Fruit fly (Drosophila melanogaster): ENCODE results near the gene CG9109.

The CG9109 gene

DNA sequence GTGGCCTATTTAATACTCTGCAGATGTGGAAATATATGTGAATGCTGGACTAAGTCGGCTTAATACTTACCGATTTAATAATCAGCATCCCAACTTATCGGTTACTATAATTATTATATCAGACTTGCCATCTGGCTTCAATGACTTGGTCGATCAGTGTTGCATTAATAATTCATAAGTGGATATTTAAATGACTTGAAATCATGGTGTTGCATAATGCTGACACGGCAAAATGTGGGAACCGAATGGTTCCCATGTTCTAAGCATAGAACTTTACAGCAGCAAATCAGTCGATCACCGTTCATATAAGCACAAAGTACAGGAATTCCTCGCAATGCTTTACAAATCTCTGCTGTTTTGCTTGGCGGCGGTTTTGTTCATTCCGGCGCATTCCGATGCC is 26.0 kb upstream of the CG9109 start, which contains the start of gene CG34180:
Gene CG34180, plus strand, starts transcription at position 301 of the 400 bp plus-strand sequence.
- TF ChIP-seq D1 (tag; optimal IDR thresholded peaks at IDR 0.05) (no peak), CG14655 (GFP tag; optimal IDR thresholded peaks at IDR 0.05) (no peak), Pif1A (GFP tag; optimal IDR thresholded peaks at IDR 0.05) (no peak), CG8159 (tag; optimal IDR thresholded peaks at IDR 0.05) (no peak), CG13204 (GFP tag; optimal IDR thresholded peaks at IDR 0.05) (no peak), EcR (GFP tag; optimal IDR thresholded peaks at IDR 0.05) (no peak), CG9948 (tag; optimal IDR thresholded peaks at IDR 0.05) (no peak), rn (GFP tag; IDR thresholded peaks at IDR 0.05) (no peak), CG4496 (GFP tag; IDR thresholded peaks at IDR 0.05) (no peak)

DNA sequence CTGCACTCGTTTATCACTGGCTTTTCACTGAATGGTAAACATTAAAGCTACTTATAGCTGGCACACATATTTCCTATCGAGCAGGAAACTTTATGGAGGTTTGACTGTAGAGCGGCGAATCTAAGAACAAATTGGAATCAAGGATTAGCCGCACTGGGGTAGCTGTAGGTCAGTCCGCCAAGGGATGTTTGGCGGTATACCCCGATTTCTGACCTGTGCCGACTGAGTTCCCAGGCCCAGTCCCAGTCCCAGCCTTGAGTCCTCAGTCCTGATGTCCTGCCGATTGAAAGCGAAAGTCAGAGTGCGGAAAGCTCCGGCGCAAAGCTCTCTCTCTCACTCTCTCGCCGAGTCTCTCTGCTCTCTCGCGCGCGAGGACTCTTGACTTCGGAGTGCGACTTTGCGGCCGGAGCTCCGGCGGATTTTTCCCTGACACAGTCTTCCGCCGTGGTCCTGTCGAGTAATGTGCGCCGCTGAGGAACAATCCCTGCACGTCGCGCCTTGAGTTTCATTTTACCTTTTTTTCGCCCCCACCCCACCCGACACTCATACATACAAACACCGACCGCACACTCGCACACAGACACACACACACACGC is 19.7 kb upstream of the CG9109 start, which contains the start of gene CG13995:
Gene CG13995, plus strand, starts transcription at position 429 of the 596 bp plus-strand sequence.
- TF ChIP-seq CG4496 (GFP tag; IDR thresholded peaks at IDR 0.05), result 0 out of 3 replicates have a peak, but pooled peaks have one; percentile 42
- peak; percentile 26 for TF ChIP-seq gl (tag; optimal IDR thresholded peaks at IDR 0.05)
- TF ChIP-seq CG12605 (GFP tag; IDR thresholded peaks at IDR 0.05), result 0 out of 2 replicates have a peak, but pooled peaks have one; percentile 11
- no peak for TF ChIP-seq CG15710 (tag; optimal IDR thresholded peaks at IDR 0.05)
- no peak for TF ChIP-seq Snoo (tag; optimal IDR thresholded peaks at IDR 0.05)
- TF ChIP-seq Ets98B (GFP tag; IDR thresholded peaks at IDR 0.05), result peak; percentile 28; the same call in 1 of the 2 replicates
- TF ChIP-seq CG13204 (GFP tag; optimal IDR thresholded peaks at IDR 0.05), result peak; percentile 9
- TF ChIP-seq CG32121 (GFP tag; IDR thresholded peaks at IDR 0.05), result peak; percentile 19; the same call in 1 of the 2 replicates

DNA sequence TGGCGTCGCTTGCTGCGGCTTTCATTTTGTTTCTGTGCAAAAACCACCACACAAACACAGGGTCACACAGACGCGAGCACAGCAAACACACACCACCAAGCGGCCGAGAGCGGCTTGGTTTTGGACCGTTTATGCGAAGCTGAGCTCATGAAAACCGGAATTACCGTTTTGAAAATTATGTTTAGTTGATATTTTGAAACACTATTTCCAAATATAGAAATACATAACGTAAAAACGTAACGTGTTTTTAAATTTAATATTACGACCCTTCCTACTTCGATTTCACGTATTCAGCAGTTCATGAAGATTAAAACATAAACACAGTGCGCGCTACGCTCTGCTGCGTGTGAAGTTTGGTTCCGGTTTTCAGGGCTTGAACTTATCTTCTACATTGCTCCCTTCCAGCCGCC is 17.0 kb upstream of the CG9109 start:
- TF ChIP-seq CG4496 (GFP tag; IDR thresholded peaks at IDR 0.05) (peak; percentile 96), CG9948 (tag; optimal IDR thresholded peaks at IDR 0.05) (peak; percentile 90), CG32121 (GFP tag; IDR thresholded peaks at IDR 0.05) (peak; percentile 95), CG12605 (GFP tag; IDR thresholded peaks at IDR 0.05) (peak; percentile 97), CG15710 (tag; optimal IDR thresholded peaks at IDR 0.05) (peak; percentile 94), Pif1B (GFP tag; optimal IDR thresholded peaks at IDR 0.05) (peak; percentile 96), gl (tag; optimal IDR thresholded peaks at IDR 0.05) (peak; percentile 93), CG14655 (GFP tag; optimal IDR thresholded peaks at IDR 0.05) (peak; percentile 93), CG8301 (tag; optimal IDR thresholded peaks at IDR 0.05) (peak; percentile 97), CG8159 (tag; optimal IDR thresholded peaks at IDR 0.05) (peak; percentile 94), rn (GFP tag; IDR thresholded peaks at IDR 0.05) (peak; percentile 65; the same call in 1 of the 2 replicates), Pif1A (GFP tag; optimal IDR thresholded peaks at IDR 0.05) (peak; percentile 98), EcR (GFP tag; optimal IDR thresholded peaks at IDR 0.05) (peak; percentile 72), D1 (tag; optimal IDR thresholded peaks at IDR 0.05) (no peak), Snoo (tag; optimal IDR thresholded peaks at IDR 0.05) (peak; percentile 96), fd96Ca (GFP tag; IDR thresholded peaks at IDR 0.05) (peak; percentile 94), CG13204 (GFP tag; optimal IDR thresholded peaks at IDR 0.05) (peak; percentile 93), CG34367 (tag; optimal IDR thresholded peaks at IDR 0.05) (peak; percentile 94), CG17806 (tag; optimal IDR thresholded peaks at IDR 0.05) (peak; percentile 93), CG10348 (GFP tag; IDR thresholded peaks at IDR 0.05) (no peak), Ets98B (GFP tag; IDR thresholded peaks at IDR 0.05) (peak; percentile 97)

DNA sequence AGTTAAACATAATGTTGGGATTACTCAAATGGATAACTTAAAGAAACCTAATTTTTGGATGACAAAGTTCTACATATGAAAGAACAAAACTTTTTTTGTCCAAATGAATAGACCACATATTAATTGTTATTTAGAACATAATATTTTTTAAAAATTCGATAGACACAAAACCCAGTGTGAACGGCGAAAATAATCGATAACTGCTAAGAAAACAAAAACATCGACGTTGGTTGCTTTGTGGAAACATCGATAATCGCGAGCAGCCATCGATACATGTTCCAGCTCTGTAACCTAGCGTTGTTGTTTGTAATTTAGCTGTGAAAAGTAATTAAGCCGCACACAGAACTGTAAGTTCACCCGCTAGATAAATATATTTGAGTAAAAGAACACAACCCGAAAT is 16.4 kb upstream of the CG9109 start, which contains the start of gene CG9135:
Gene CG9135, plus strand, starts transcription at position 226 of the 400 bp plus-strand sequence.
- TF ChIP-seq CG4496 (GFP tag; IDR thresholded peaks at IDR 0.05) (peak; percentile 8; the same call in 1 of the 3 replicates), CG14655 (GFP tag; optimal IDR thresholded peaks at IDR 0.05) (no peak), CG34367 (tag; optimal IDR thresholded peaks at IDR 0.05) (no peak), CG12605 (GFP tag; IDR thresholded peaks at IDR 0.05) (no peak), CG10348 (GFP tag; IDR thresholded peaks at IDR 0.05) (no peak), Ets98B (GFP tag; IDR thresholded peaks at IDR 0.05) (no peak), CG8301 (tag; optimal IDR thresholded peaks at IDR 0.05) (no peak), CG9948 (tag; optimal IDR thresholded peaks at IDR 0.05) (no peak), gl (tag; optimal IDR thresholded peaks at IDR 0.05) (no peak)

DNA sequence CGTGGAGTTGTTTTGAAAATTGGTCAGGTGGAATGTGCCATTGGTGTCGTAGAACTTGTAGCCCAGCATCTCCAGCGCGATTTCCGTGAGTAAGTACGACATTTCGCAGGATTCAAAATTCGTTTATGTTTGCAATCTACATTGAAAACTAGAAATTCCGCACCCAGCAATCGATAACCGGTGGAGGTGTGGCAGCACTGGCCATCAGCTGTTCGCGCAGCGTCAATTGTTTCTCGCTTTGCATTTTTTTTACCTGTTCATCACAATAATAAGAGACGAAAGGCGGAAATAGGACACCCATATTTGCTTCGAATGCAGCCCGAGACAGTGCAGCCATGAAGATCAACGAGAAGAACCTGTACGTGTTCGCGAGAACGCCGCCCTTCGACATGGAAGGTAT is 14.3 kb upstream of the CG9109 start, which contains the start of the genes CG34179 and slmo:
Gene CG34179, minus strand, starts transcription at position 165 of the 400 bp plus-strand sequence.
Gene slmo, minus strand, starts transcription at position 165 of the 400 bp plus-strand sequence.
- TF ChIP-seq Ets98B (GFP tag; IDR thresholded peaks at IDR 0.05) (no peak), CG15710 (tag; optimal IDR thresholded peaks at IDR 0.05) (no peak), Pif1A (GFP tag; optimal IDR thresholded peaks at IDR 0.05) (no peak), D1 (tag; optimal IDR thresholded peaks at IDR 0.05) (no peak), CG17806 (tag; optimal IDR thresholded peaks at IDR 0.05) (no peak), CG14655 (GFP tag; optimal IDR thresholded peaks at IDR 0.05) (no peak), Snoo (tag; optimal IDR thresholded peaks at IDR 0.05) (no peak), CG13204 (GFP tag; optimal IDR thresholded peaks at IDR 0.05) (no peak), CG8301 (tag; optimal IDR thresholded peaks at IDR 0.05) (no peak), CG34367 (tag; optimal IDR thresholded peaks at IDR 0.05) (no peak), EcR (GFP tag; optimal IDR thresholded peaks at IDR 0.05) (no peak), fd96Ca (GFP tag; IDR thresholded peaks at IDR 0.05) (no peak)

DNA sequence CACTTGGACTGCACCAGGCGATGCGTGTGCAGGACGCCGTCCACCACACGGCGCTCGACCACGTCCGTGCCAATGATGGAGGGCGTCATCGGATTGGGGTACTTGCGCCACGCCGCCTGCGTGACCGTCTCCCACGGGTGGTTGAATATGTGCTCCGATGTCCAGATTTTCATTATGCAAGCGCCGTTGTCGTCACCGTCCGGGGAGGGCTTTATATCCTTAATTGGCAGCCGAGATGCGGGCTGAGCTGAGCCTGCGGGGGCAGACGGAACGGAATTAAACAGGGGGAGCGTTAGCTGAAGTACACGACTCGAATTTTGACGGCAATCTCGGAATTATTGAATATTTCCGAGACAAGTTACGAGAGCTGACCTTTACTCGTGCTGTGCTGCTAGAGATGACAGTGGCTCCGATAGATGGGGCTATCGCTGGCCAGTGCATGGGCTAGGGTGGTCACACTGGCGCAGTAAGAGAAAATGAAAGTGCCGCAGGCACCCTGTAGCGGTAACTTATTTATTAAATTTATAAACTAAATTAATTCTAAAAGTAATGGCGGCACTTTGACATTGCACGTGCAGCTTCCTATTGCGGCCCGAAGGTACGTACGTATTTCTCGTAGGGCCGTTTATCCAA is 13.4 kb upstream of the CG9109 start, which contains the start of gene IPIP:
Gene IPIP, plus strand, starts transcription at position 475 of the 633 bp plus-strand sequence.
- TF ChIP-seq CG17806 (tag; optimal IDR thresholded peaks at IDR 0.05) (no peak), CG9948 (tag; optimal IDR thresholded peaks at IDR 0.05) (no peak), CG32121 (GFP tag; IDR thresholded peaks at IDR 0.05) (no peak), D1 (tag; optimal IDR thresholded peaks at IDR 0.05) (no peak), CG12605 (GFP tag; IDR thresholded peaks at IDR 0.05) (no peak), CG34367 (tag; optimal IDR thresholded peaks at IDR 0.05) (no peak), rn (GFP tag; IDR thresholded peaks at IDR 0.05) (no peak), Ets98B (GFP tag; IDR thresholded peaks at IDR 0.05) (peak; percentile 32; the same call in 1 of the 2 replicates), CG15710 (tag; optimal IDR thresholded peaks at IDR 0.05) (peak; percentile 2), CG4496 (GFP tag; IDR thresholded peaks at IDR 0.05) (peak; percentile 50; the same call in 1 of the 3 replicates), fd96Ca (GFP tag; IDR thresholded peaks at IDR 0.05) (no peak), Snoo (tag; optimal IDR thresholded peaks at IDR 0.05) (peak; percentile 24), CG8301 (tag; optimal IDR thresholded peaks at IDR 0.05) (no peak), Pif1B (GFP tag; optimal IDR thresholded peaks at IDR 0.05) (peak; percentile 17), CG8159 (tag; optimal IDR thresholded peaks at IDR 0.05) (peak; percentile 7), CG10348 (GFP tag; IDR thresholded peaks at IDR 0.05) (no peak)
